Fruit fly (Drosophila melanogaster) whole organism, embryonic: ENCODE measurements around the gene inaF-B.

Experiments used
- CG10462 ChIP-seq: fragments of 200-800 bp; sonication (Bioruptor generic); optimal IDR thresholded peaks from 2 replicates; lab custom pipeline; 2016; ENCODE audit warnings: missing biosample characterization, missing genetic modification characterization
- CG4360 ChIP-seq: fragments of 200-800 bp; sonication (Bioruptor generic); IDR thresholded peaks from 2 replicates; pipeline ENCODE4 v1.3.6; 2022; ENCODE audit warnings: missing biosample characterization, missing genetic modification characterization
- CG8944 ChIP-seq: fragments of 200-800 bp; sonication (Bioruptor generic); optimal IDR thresholded peaks from 3 replicates; lab custom pipeline; 2016; ENCODE audit warnings: missing biosample characterization, missing genetic modification characterization
- D19A ChIP-seq: fragments of 200-800 bp; optimal IDR thresholded peaks from 3 replicates; lab custom pipeline; 2019; ENCODE audit warnings: missing biosample characterization, mild to moderate bottlenecking, missing genetic modification characterization, moderate library complexity
- E2f1 ChIP-seq: fragments of 200-800 bp; sonication (Bioruptor generic); IDR thresholded peaks from 2 replicates; pipeline ENCODE4 v1.3.6; 2022; ENCODE audit warnings: missing biosample characterization, missing genetic modification characterization
- Elba2 ChIP-seq: fragments of 200-800 bp; sonication (Bioruptor generic); optimal IDR thresholded peaks from 3 replicates; lab custom pipeline; 2016; ENCODE audit warnings: missing biosample characterization, missing genetic modification characterization
- al ChIP-seq: fragments of 200-800 bp; sonication (Bioruptor generic); IDR thresholded peaks from 2 replicates; pipeline ENCODE4 v1.3.6; 2022; ENCODE audit warnings: missing biosample characterization, missing genetic modification characterization
- eyg ChIP-seq: fragments of 200-800 bp; sonication (Bioruptor generic); optimal IDR thresholded peaks from 3 replicates; lab custom pipeline; 2016; ENCODE audit warnings: missing biosample characterization, missing genetic modification characterization
- trh ChIP-seq: fragments of 200-800 bp; sonication (Bioruptor generic); optimal IDR thresholded peaks from 2 replicates; lab custom pipeline; 2016; ENCODE audit warnings: missing biosample characterization, missing genetic modification characterization
- unc-4 ChIP-seq: fragments of 200-800 bp; sonication (Bioruptor generic); IDR thresholded peaks from 2 replicates; pipeline ENCODE4 v1.3.6; 2022; ENCODE audit warnings: missing biosample characterization, missing genetic modification characterization; ENCODE audit not compliant: partially characterized antibody

dm6 chrX:11700765-11701164 is 31.8 kb downstream of the inaF-B start:
- TF ChIP-seq unc-4 (no peak), CG8944 (no peak), CG10462 (GFP tag; lab: Kevin White, UChicago) (no peak), eyg (no peak), CG4360 (GFP tag; lab: Robert Waterston, UW) (no peak), E2f1 (no peak), trh (GFP tag; lab: Kevin White, UChicago) (no peak), Elba2 (GFP tag; lab: Kevin White, UChicago) (no peak), D19A (tag; lab: Kevin White, UChicago) (no peak), al (GFP tag; lab: Robert Waterston, UW) (no peak)
